Worm (Caenorhabditis elegans): ENCODE data around the gene K10B4.3.

K10B4.3 gene

ce11 chrII:159294-159922 lies 38.4 kb upstream of the K10B4.3 start:
- TF ChIP-seq pbrm-1 (GFP tag; IDR thresholded peaks at IDR 0.05) (no peak), mxl-1 (tag; optimal IDR thresholded peaks at IDR 0.05) (no peak), lsy-27 (tag; optimal IDR thresholded peaks at IDR 0.05; ENCODE audit: borderline replicate concordance, insufficient read depth) (no peak), nhr-80 (tag; optimal IDR thresholded peaks at IDR 0.05) (peak; percentile 44), madf-6 (GFP tag; IDR thresholded peaks at IDR 0.05) (no peak), aptf-3 (GFP tag; IDR thresholded peaks at IDR 0.05) (no peak), egrh-3 (GFP tag; IDR thresholded peaks at IDR 0.05) (no peak), attf-6 (GFP tag; IDR thresholded peaks at IDR 0.05) (no peak), F49E8.2 (tag; optimal IDR thresholded peaks at IDR 0.05; ENCODE audit: insufficient read depth) (no peak), sdz-38 (tag; optimal IDR thresholded peaks at IDR 0.05) (no peak), hmg-20 (GFP tag; IDR thresholded peaks at IDR 0.05) (no peak), Y95B8A.8 (GFP tag; IDR thresholded peaks at IDR 0.05) (no peak), ceh-27 (GFP tag; optimal IDR thresholded peaks at IDR 0.05) (peak; percentile 13), akir-1 (GFP tag; optimal IDR thresholded peaks at IDR 0.05) (no peak), mel-28 (tag; optimal IDR thresholded peaks at IDR 0.05; ENCODE audit: borderline replicate concordance) (no peak), F52B5.7 (tag; optimal IDR thresholded peaks at IDR 0.05) (no peak), Y53F4B.3 (GFP tag; IDR thresholded peaks at IDR 0.05) (no peak), gei-17 (GFP tag; optimal IDR thresholded peaks at IDR 0.05) (no peak), hmg-1.2 (GFP tag; IDR thresholded peaks at IDR 0.05) (peak; percentile 61; the same call in 1 of the 2 replicates), B0261.1 (tag; optimal IDR thresholded peaks at IDR 0.05) (no peak), aptf-2 (GFP tag; conservative IDR thresholded peaks at IDR 0.05) (no peak), nhr-90 (tag; optimal IDR thresholded peaks at IDR 0.05) (no peak), die-1 (tag; optimal IDR thresholded peaks at IDR 0.05) (no peak), tlf-1 (GFP tag; optimal IDR thresholded peaks at IDR 0.05) (no peak), K11D2.4 (GFP tag; IDR thresholded peaks at IDR 0.05) (no peak), cebp-1 (GFP tag; IDR thresholded peaks at IDR 0.05) (no peak), cebp-1 (tag; optimal IDR thresholded peaks at IDR 0.05) (peak; percentile 16), atf-7 (tag; optimal IDR thresholded peaks at IDR 0.05) (no peak), ceh-40 (GFP tag; IDR thresholded peaks at IDR 0.05) (no peak), ceh-58 (GFP tag; IDR thresholded peaks at IDR 0.05) (no peak), D2030.7 (GFP tag; IDR thresholded peaks at IDR 0.05) (no peak), ztf-18 (tag; optimal IDR thresholded peaks at IDR 0.05) (no peak), lin-35 (GFP tag; optimal IDR thresholded peaks at IDR 0.05) (no peak), attf-5 (GFP tag; optimal IDR thresholded peaks at IDR 0.05) (peak; percentile 37), lin-40 (tag; optimal IDR thresholded peaks at IDR 0.05) (peak; percentile 6)

- TF ChIP-seq nhr-80 (tag; optimal IDR thresholded peaks at IDR 0.05) (peak; percentile 51), egrh-3 (GFP tag; IDR thresholded peaks at IDR 0.05) (no peak)
These were observed 37.1 kb upstream of the K10B4.3 start for ce11 chrII:158004-158731.

- TF ChIP-seq zim-3 (tag; optimal IDR thresholded peaks at IDR 0.05), result no peak
These were observed 36.0 kb upstream of the K10B4.3 start for ce11 chrII:156999-157499.
